Worm (Caenorhabditis elegans): Measurements from ENCODE around the gene kap-1.

kap-1 gene

ce11 chrIII:7296092-7296668 is 42.5 kb upstream of the kap-1 start:
- TF ChIP-seq egl-5 (tag; optimal IDR thresholded peaks at IDR 0.05) (peak; percentile 14), lin-39 (tag; optimal IDR thresholded peaks at IDR 0.05) (no peak), nhr-25 (tag; optimal IDR thresholded peaks at IDR 0.05) (peak; percentile 63), mml-1 (tag; optimal IDR thresholded peaks at IDR 0.05) (no peak), nhr-76 (tag; optimal IDR thresholded peaks at IDR 0.05) (no peak), nhr-23 (tag; optimal IDR thresholded peaks at IDR 0.05) (peak; percentile 20), nhr-28 (tag; optimal IDR thresholded peaks at IDR 0.05) (no peak), nhr-12 (tag; optimal IDR thresholded peaks at IDR 0.05) (no peak)

ce11 chrIII:7297045-7297680 is 41.5 kb upstream of the kap-1 start:
- TF ChIP-seq unc-39 (tag; optimal IDR thresholded peaks at IDR 0.05) (no peak), nhr-43 (tag; optimal IDR thresholded peaks at IDR 0.05; ENCODE audit: poor library complexity, severe bottlenecking) (no peak), ztf-4 (tag; optimal IDR thresholded peaks at IDR 0.05) (no peak), elt-2 (tag; optimal IDR thresholded peaks at IDR 0.05) (no peak), pha-4 (tag; optimal IDR thresholded peaks at IDR 0.05) (no peak), nhr-237 (tag; optimal IDR thresholded peaks at IDR 0.05) (no peak), jun-1 (tag; optimal IDR thresholded peaks at IDR 0.05) (no peak), unc-62 (GFP tag; optimal IDR thresholded peaks at IDR 0.05) (peak; percentile 50), ceh-16 (tag; optimal IDR thresholded peaks at IDR 0.05) (no peak), R02D3.7 (tag; optimal IDR thresholded peaks at IDR 0.05) (no peak), elt-1 (tag; optimal IDR thresholded peaks at IDR 0.05) (no peak), snpc-4 (tag; optimal IDR thresholded peaks at IDR 0.05) (no peak), elt-3 (tag; optimal IDR thresholded peaks at IDR 0.05) (peak in 1 of 3 experiments; percentile 32), ama-1 (optimal IDR thresholded peaks at IDR 0.05) (peak; percentile 35), ceh-82 (tag; optimal IDR thresholded peaks at IDR 0.05) (no peak), nhr-23 (tag; optimal IDR thresholded peaks at IDR 0.05) (peak; percentile 61)

ce11 chrIII:7298045-7298444 is 40.6 kb upstream of the kap-1 start:
- TF ChIP-seq lsy-12 (tag; optimal IDR thresholded peaks at IDR 0.05) (no peak), ceh-16 (tag; optimal IDR thresholded peaks at IDR 0.05) (no peak), nhr-23 (tag; optimal IDR thresholded peaks at IDR 0.05) (peak; percentile 9), elt-1 (tag; optimal IDR thresholded peaks at IDR 0.05) (peak; percentile 58), nhr-25 (tag; optimal IDR thresholded peaks at IDR 0.05) (peak; percentile 52), zag-1 (tag; optimal IDR thresholded peaks at IDR 0.05) (no peak), elt-2 (tag; optimal IDR thresholded peaks at IDR 0.05) (no peak), pha-4 (tag; optimal IDR thresholded peaks at IDR 0.05) (no peak), nhr-77 (tag; optimal IDR thresholded peaks at IDR 0.05) (no peak), mml-1 (tag; optimal IDR thresholded peaks at IDR 0.05) (no peak), ceh-28 (tag; optimal IDR thresholded peaks at IDR 0.05) (no peak), pqm-1 (tag; optimal IDR thresholded peaks at IDR 0.05) (no peak), ceh-9 (tag; optimal IDR thresholded peaks at IDR 0.05) (no peak), unc-39 (tag; optimal IDR thresholded peaks at IDR 0.05) (no peak), nhr-237 (tag; optimal IDR thresholded peaks at IDR 0.05) (no peak), snpc-4 (tag; optimal IDR thresholded peaks at IDR 0.05) (no peak), aly-2 (tag; optimal IDR thresholded peaks at IDR 0.05) (no peak), lin-15B (tag; optimal IDR thresholded peaks at IDR 0.05) (no peak), fkh-2 (tag; optimal IDR thresholded peaks at IDR 0.05) (no peak), nhr-43 (tag; optimal IDR thresholded peaks at IDR 0.05; ENCODE audit: poor library complexity, severe bottlenecking) (no peak), ceh-82 (tag; optimal IDR thresholded peaks at IDR 0.05) (no peak), nhr-76 (tag; optimal IDR thresholded peaks at IDR 0.05) (no peak), nhr-28 (tag; optimal IDR thresholded peaks at IDR 0.05) (no peak), fkh-10 (GFP tag; optimal IDR thresholded peaks at IDR 0.05) (no peak), fos-1 (tag; optimal IDR thresholded peaks at IDR 0.05) (no peak), skn-1 (tag; optimal IDR thresholded peaks at IDR 0.05) (no peak), nhr-11 (tag; optimal IDR thresholded peaks at IDR 0.05) (no peak), ztf-11 (tag; optimal IDR thresholded peaks at IDR 0.05) (no peak), nhr-67 (tag; optimal IDR thresholded peaks at IDR 0.05) (no peak), ama-1 (optimal IDR thresholded peaks at IDR 0.05) (peak; percentile 41)

Measured in whole organism, L3 larva.